Worm (Caenorhabditis elegans) whole organism, L4 larva: ENCODE measurements around the gene F09E5.8.

Experiments
- F44E2.7 ChIP-seq: fragments of 200-800 bp; sonication (Bioruptor generic); IDR thresholded peaks from 2 replicates; pipeline ENCODE4 v2.1.2; 2022; ENCODE audit warnings: missing genetic modification characterization, missing compliant biosample characterization
- T20F7.1 ChIP-seq: fragments of 200-800 bp; sonication (Bioruptor generic); optimal IDR thresholded peaks from 2 replicates; lab custom pipeline; 2018; ENCODE audit warnings: mild to moderate bottlenecking, missing genetic modification characterization, missing compliant biosample characterization
- T26A8.4 ChIP-seq: fragments of 200-800 bp; sonication (Bioruptor generic); IDR thresholded peaks from 2 replicates; pipeline ENCODE4 v1.3.6; 2022; ENCODE audit warnings: missing genetic modification characterization, missing compliant biosample characterization
- aha-1 ChIP-seq: fragments of 150-350 bp; peaks from one replicate; lab custom pipeline; 2014; ENCODE audit warnings: missing biosample characterization, missing genetic modification characterization
- aly-2 ChIP-seq: sonication (generic microtip); optimal IDR thresholded peaks from 2 replicates; lab custom pipeline; 2018; ENCODE audit warnings: missing biosample characterization, missing genetic modification characterization
- ceh-20 ChIP-seq: fragments of 200-800 bp; sonication (Bioruptor generic); IDR thresholded peaks from 2 replicates; pipeline ENCODE4 v1.3.6; 2022; ENCODE audit warnings: missing genetic modification reagents, missing genetic modification characterization, missing compliant biosample characterization
- ceh-62 ChIP-seq: sonication (generic microtip); optimal IDR thresholded peaks from 2 replicates; lab custom pipeline; 2017; ENCODE audit warnings: missing biosample characterization, missing genetic modification characterization
- daf-12 ChIP-seq: fragments of 150-350 bp; optimal IDR thresholded peaks from 2 replicates; lab custom pipeline; 2014; ENCODE audit warnings: missing biosample characterization, missing genetic modification reagents, missing genetic modification characterization
- daf-8 ChIP-seq: fragments of 200-800 bp; sonication (Bioruptor generic); IDR thresholded peaks from 2 replicates; pipeline ENCODE4 v1.3.6; 2022; ENCODE audit warnings: missing genetic modification characterization, missing compliant biosample characterization
- dmd-6 ChIP-seq: fragments of 200-800 bp; sonication (Bioruptor generic); IDR thresholded peaks from 2 replicates; pipeline ENCODE4 v1.3.6; 2022; ENCODE audit warnings: missing genetic modification reagents, missing genetic modification characterization, missing compliant biosample characterization
- egl-43 ChIP-seq: fragments of 200-800 bp; sonication (Bioruptor generic); IDR thresholded peaks from 2 replicates; pipeline ENCODE4 v1.3.6; 2022; ENCODE audit warnings: missing genetic modification reagents, missing genetic modification characterization, missing compliant biosample characterization
- gei-8 ChIP-seq: fragments of 200-800 bp; sonication (Bioruptor generic); optimal IDR thresholded peaks from 2 replicates; lab custom pipeline; 2018; ENCODE audit warnings: mild to moderate bottlenecking, missing genetic modification characterization, missing compliant biosample characterization
- hif-1 ChIP-seq, 2 experiments: sonication (generic microtip); optimal IDR thresholded peaks; 2 replicates each; lab custom pipeline; 2016 to 2017; ENCODE audit warnings: missing compliant biosample characterization in 2 of 2, missing genetic modification characterization in 2 of 2, missing genetic modification reagents in 2 of 2, missing genotype in 2 of 2, mild to moderate bottlenecking in 1 of 2
- hlh-11 ChIP-seq: fragments of 200-800 bp; sonication (Bioruptor generic); optimal IDR thresholded peaks from 2 replicates; lab custom pipeline; 2018; ENCODE audit warnings: mild to moderate bottlenecking, missing genetic modification characterization, missing compliant biosample characterization
- hlh-30 ChIP-seq: sonication (generic microtip); optimal IDR thresholded peaks from 2 replicates; lab custom pipeline; 2017; ENCODE audit warnings: antibody characterized with exemption, mild to moderate bottlenecking, missing genetic modification characterization, missing compliant biosample characterization; ENCODE audit not compliant: insufficient read depth
- lim-7 ChIP-seq: fragments of 200-800 bp; sonication (Bioruptor generic); IDR thresholded peaks from 2 replicates; pipeline ENCODE4 v1.3.6; 2022; ENCODE audit warnings: missing genetic modification characterization, missing compliant biosample characterization
- lin-15B ChIP-seq: fragments of 150-350 bp; sonication (generic microtip); optimal IDR thresholded peaks from 3 replicates; lab custom pipeline; 2014; ENCODE audit warnings: missing biosample characterization, missing genetic modification characterization
- lin-29 ChIP-seq: fragments of 200-800 bp; sonication (Bioruptor generic); IDR thresholded peaks from 2 replicates; pipeline ENCODE4 v1.3.6; 2022; ENCODE audit warnings: missing genetic modification reagents, missing genetic modification characterization, missing compliant biosample characterization
- lin-38 ChIP-seq: fragments of 200-800 bp; sonication (Bioruptor generic); IDR thresholded peaks from 2 replicates; pipeline ENCODE4 v1.3.6; 2022; ENCODE audit warnings: missing genetic modification reagents, missing genetic modification characterization, missing compliant biosample characterization
- lir-3 ChIP-seq: sonication (generic microtip); optimal IDR thresholded peaks from 2 replicates; lab custom pipeline; 2016; ENCODE audit warnings: mild to moderate bottlenecking, missing genetic modification characterization, missing compliant biosample characterization
- lsy-2 ChIP-seq, 2 experiments: fragments of 150-350 bp in 1 of 2; sonication (generic microtip) in 1 of 2; optimal IDR thresholded peaks; 2 replicates each; lab custom pipeline; 2014 to 2017; ENCODE audit warnings: missing biosample characterization in 2 of 2, missing genetic modification characterization in 2 of 2
- madf-5 ChIP-seq, 2 experiments: fragments of 200-800 bp; sonication (Bioruptor generic); IDR thresholded peaks; 2 replicates each; pipeline ENCODE4 v1.3.6; 2022; ENCODE audit warnings: missing compliant biosample characterization in 2 of 2, missing genetic modification characterization in 2 of 2
- mdl-1 ChIP-seq, 2 experiments: fragments of 150-350 bp in 1 of 2; sonication (generic microtip) in 1 of 2; optimal IDR thresholded peaks; 2 replicates each; lab custom pipeline; 2014 to 2017; ENCODE audit warnings: missing biosample characterization in 2 of 2, missing genetic modification characterization in 2 of 2
- mep-1 ChIP-seq: fragments of 150-350 bp; sonication (generic microtip); optimal IDR thresholded peaks from 3 replicates; lab custom pipeline; 2014; ENCODE audit warnings: missing biosample characterization, missing genetic modification characterization
- mes-2 ChIP-seq: sonication (generic microtip); optimal IDR thresholded peaks from 2 replicates; lab custom pipeline; 2016; ENCODE audit warnings: missing genotype, mild to moderate bottlenecking, missing genetic modification characterization, missing compliant biosample characterization; ENCODE audit not compliant: poor library complexity, severe bottlenecking
- nhr-10 ChIP-seq: fragments of 150-350 bp; optimal IDR thresholded peaks from 2 replicates; lab custom pipeline; 2014; ENCODE audit warnings: missing biosample characterization, missing genetic modification characterization
- nhr-11 ChIP-seq: fragments of 150-350 bp; optimal IDR thresholded peaks from 2 replicates; lab custom pipeline; 2014; ENCODE audit warnings: missing biosample characterization, missing genetic modification characterization
- nhr-111 ChIP-seq: fragments of 200-800 bp; sonication (Bioruptor generic); optimal IDR thresholded peaks from 2 replicates; lab custom pipeline; 2018; ENCODE audit warnings: mild to moderate bottlenecking, missing genetic modification characterization, missing compliant biosample characterization
- nhr-28 ChIP-seq: fragments of 150-350 bp; optimal IDR thresholded peaks from 2 replicates; lab custom pipeline; 2014; ENCODE audit warnings: missing biosample characterization, missing genetic modification characterization
- nhr-41 ChIP-seq: fragments of 200-800 bp; sonication (Bioruptor generic); IDR thresholded peaks from 2 replicates; pipeline ENCODE4 v1.3.6; 2022; ENCODE audit warnings: missing genetic modification reagents, missing genetic modification characterization, missing compliant biosample characterization
- nhr-77 ChIP-seq: fragments of 150-350 bp; optimal IDR thresholded peaks from 2 replicates; lab custom pipeline; 2014; ENCODE audit warnings: missing biosample characterization, missing genetic modification characterization
- pha-4 ChIP-seq, 2 experiments: fragments of 150-350 bp in 1 of 2; fragments of 200-800 bp in 1 of 2; sonication (Bioruptor generic) in 1 of 2; IDR thresholded peaks in 1 of 2; optimal IDR thresholded peaks in 1 of 2; 2 replicates each; pipeline versions ENCODE4 v1.3.6 to Lab custom; 2014 to 2022; ENCODE audit warnings: missing genetic modification characterization in 2 of 2, missing genetic modification reagents in 2 of 2, missing biosample characterization in 1 of 2, missing compliant biosample characterization in 1 of 2
- saeg-2 ChIP-seq: fragments of 200-800 bp; sonication (Bioruptor generic); IDR thresholded peaks from 2 replicates; pipeline ENCODE4 v1.3.6; 2022; ENCODE audit warnings: missing genetic modification reagents, missing genetic modification characterization, missing compliant biosample characterization
- tag-97 ChIP-seq: fragments of 200-800 bp; sonication (Bioruptor generic); IDR thresholded peaks from 2 replicates; pipeline ENCODE4 v1.3.6; 2022; ENCODE audit warnings: missing genetic modification characterization, missing compliant biosample characterization
- unc-62 ChIP-seq, 3 experiments: fragments of 150-350 bp in 1 of 3; sonication (generic microtip); optimal IDR thresholded peaks in 2 of 3; peaks in 1 of 3; 1 replicate in 1 of 3; 2 replicates in 2 of 3; lab custom pipeline; 2014 to 2017; ENCODE audit warnings: missing biosample characterization in 3 of 3, missing genetic modification characterization in 3 of 3, missing genetic modification reagents in 3 of 3, missing genotype in 1 of 3
- zfp-2 ChIP-seq: sonication (generic microtip); optimal IDR thresholded peaks from 2 replicates; lab custom pipeline; 2016; ENCODE audit warnings: mild to moderate bottlenecking, missing genetic modification characterization, missing compliant biosample characterization
- zfp-3 ChIP-seq: fragments of 200-800 bp; sonication (Bioruptor generic); conservative IDR thresholded peaks from 2 replicates; pipeline ENCODE4 v1.3.6; 2022; ENCODE audit warnings: missing genetic modification reagents, missing genetic modification characterization, missing compliant biosample characterization
- ztf-7 ChIP-seq: fragments of 150-350 bp; optimal IDR thresholded peaks from 2 replicates; lab custom pipeline; 2014; ENCODE audit warnings: missing biosample characterization, missing genetic modification characterization

F09E5.8 gene

ce11 chrII:5338301-5338700 is 12.2 kb upstream of the F09E5.8 start (continued):
- TF ChIP-seq mdl-1 (tag; optimal IDR thresholded peaks at IDR 0.05; lab: Kevin White, UChicago) (peak in 1 of 2 experiments; percentile 51), zfp-2 (tag; lab: Kevin White, UChicago) (no peak), pha-4 (GFP tag; IDR thresholded peaks at IDR 0.05; lab: Robert Waterston, UW) (no peak), pha-4 (tag; optimal IDR thresholded peaks at IDR 0.05; lab: Kevin White, UChicago) (peak; percentile 92), dmd-6 (GFP tag; lab: Robert Waterston, UW) (peak; percentile 42), nhr-28 (tag; lab: Kevin White, UChicago) (peak; percentile 34), hlh-30 (tag; lab: Kevin White, UChicago) (peak; percentile 83), nhr-11 (tag; lab: Kevin White, UChicago) (no peak), lin-38 (GFP tag; lab: Robert Waterston, UW) (peak; percentile 8; the same call in 1 of the 2 replicates), lsy-2 (tag; optimal IDR thresholded peaks at IDR 0.05; lab: Kevin White, UChicago) (peak in 1 of 2 experiments; percentile 30), daf-8 (GFP tag; lab: Robert Waterston, UW) (no peak)

DNA sequence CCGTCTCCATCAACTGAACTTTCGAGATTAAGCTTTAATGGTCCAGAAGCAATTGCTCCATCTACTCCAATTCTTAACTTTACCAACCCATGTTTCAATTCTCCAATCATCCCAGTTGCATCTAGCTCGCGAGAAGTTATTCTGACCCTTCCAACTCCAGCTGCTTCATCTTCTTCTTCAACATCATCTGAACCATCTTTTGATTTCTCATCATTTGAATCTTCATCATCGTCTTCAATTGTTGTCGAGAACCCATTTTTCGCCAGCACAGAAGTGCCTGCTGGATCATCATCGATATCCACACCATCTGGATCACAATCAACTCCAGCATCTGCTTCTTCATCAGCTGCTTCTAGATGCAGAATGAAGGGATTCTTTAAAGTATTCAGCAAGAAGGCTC is 10.9 kb upstream of the F09E5.8 start:
- TF ChIP-seq daf-12 (no peak), aha-1 (peak; percentile 90), lin-38 (GFP tag; lab: Robert Waterston, UW) (no peak), unc-62 (GFP tag; optimal IDR thresholded peaks at IDR 0.05 in 1 of 2; lab: Kevin White, UChicago) (peak in 1 of 2 experiments; percentile 81), unc-62 (tag; optimal IDR thresholded peaks at IDR 0.05; lab: Kevin White, UChicago) (no peak), nhr-77 (no peak), F44E2.7 (GFP tag; lab: Robert Waterston, UW) (no peak), madf-5 (GFP tag; IDR thresholded peaks at IDR 0.05; lab: Robert Waterston, UW) (no peak), ztf-7 (tag; lab: Kevin White, UChicago) (no peak), mep-1 (tag; lab: Kevin White, UChicago) (no peak), lir-3 (no peak)

DNA sequence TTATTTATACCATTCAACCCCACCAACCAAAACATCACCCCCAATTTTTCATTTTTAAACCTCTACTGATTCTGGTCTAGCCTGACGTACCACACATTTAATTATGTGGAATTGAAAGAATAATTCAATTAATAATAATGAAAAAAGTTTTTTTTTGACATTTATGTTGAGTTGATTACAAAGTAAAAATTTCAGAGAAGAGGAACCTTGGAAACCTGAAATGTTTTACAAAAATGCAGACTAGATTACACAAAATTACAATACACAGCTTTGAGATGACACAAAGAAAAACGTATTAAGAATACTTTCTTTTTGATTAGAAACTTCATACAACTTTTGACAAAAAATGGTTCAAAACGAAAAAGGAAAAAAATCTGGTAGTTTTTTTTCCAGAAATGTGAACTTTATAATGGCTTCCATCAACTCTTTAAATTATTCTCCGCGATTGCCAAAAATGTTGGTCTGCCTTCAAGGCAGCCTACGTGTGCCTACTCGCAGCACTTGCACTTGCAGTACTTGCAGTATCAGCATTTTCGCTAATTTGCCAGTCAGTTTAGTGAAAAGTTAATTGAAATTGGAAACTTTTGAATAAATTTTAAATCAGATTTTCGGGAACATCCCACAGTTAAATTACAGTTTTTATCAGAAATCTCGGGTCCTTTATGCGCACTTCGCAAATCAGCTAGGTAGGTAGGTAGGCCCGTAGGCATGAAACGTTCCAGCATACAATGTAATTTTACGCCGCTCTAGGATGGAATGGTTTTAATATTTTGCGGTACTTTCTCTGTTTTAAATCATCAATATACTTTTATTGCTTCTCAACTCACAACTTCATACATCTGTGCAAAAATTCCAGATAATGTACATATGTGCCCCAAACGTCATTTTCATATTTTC is 9.5 kb upstream of the F09E5.8 start:
- TF ChIP-seq nhr-41 (GFP tag; lab: Robert Waterston, UW) (peak; percentile 61; the same call in 1 of the 2 replicates), lin-29 (0 out of 2 replicates have a peak, but pooled peaks have one; percentile 15), gei-8 (GFP tag; lab: Kevin White, UChicago) (peak; percentile 63), mep-1 (tag; lab: Kevin White, UChicago) (peak; percentile 60), hlh-11 (tag; lab: Kevin White, UChicago) (peak; percentile 18), lin-38 (GFP tag; lab: Robert Waterston, UW) (peak; percentile 15; the same call in 1 of the 2 replicates), unc-62 (GFP tag; optimal IDR thresholded peaks at IDR 0.05 in 1 of 2; lab: Kevin White, UChicago) (peak in 1 of 2 experiments; percentile 79), unc-62 (tag; optimal IDR thresholded peaks at IDR 0.05; lab: Kevin White, UChicago) (no peak), pha-4 (GFP tag; IDR thresholded peaks at IDR 0.05; lab: Robert Waterston, UW) (peak; percentile 37; the same call in 1 of the 2 replicates), pha-4 (tag; optimal IDR thresholded peaks at IDR 0.05; lab: Kevin White, UChicago) (no peak), saeg-2 (GFP tag; lab: Robert Waterston, UW) (no peak), madf-5 (GFP tag; IDR thresholded peaks at IDR 0.05; lab: Robert Waterston, UW) (0 out of 4 replicates have a peak, but pooled peaks of 1 of the 2 experiments have one; percentile 13), aha-1 (peak; percentile 92), ceh-20 (GFP tag; lab: Robert Waterston, UW) (0 out of 2 replicates have a peak, but pooled peaks have one; percentile 12), tag-97 (GFP tag; lab: Robert Waterston, UW) (no peak), T20F7.1 (peak; percentile 15), lin-15B (tag; lab: Kevin White, UChicago) (no peak), daf-8 (GFP tag; lab: Robert Waterston, UW) (no peak), aly-2 (tag; lab: Kevin White, UChicago) (peak; percentile 29), lir-3 (no peak), nhr-77 (peak; percentile 43), nhr-111 (no peak), zfp-3 (0 out of 2 replicates have a peak, but pooled peaks have one; percentile 72), nhr-10 (peak; percentile 37), ceh-62 (tag; lab: Kevin White, UChicago) (no peak), hif-1 (tag; optimal IDR thresholded peaks at IDR 0.05; lab: Kevin White, UChicago) (peak in 1 of 2 experiments; percentile 33), egl-43 (GFP tag; lab: Robert Waterston, UW) (0 out of 2 replicates have a peak, but pooled peaks have one; percentile 43), lim-7 (GFP tag; lab: Robert Waterston, UW) (0 out of 2 replicates have a peak, but pooled peaks have one; percentile 3), T26A8.4 (peak; percentile 58), mes-2 (tag; lab: Kevin White, UChicago) (peak; percentile 37)
